Worm (Caenorhabditis elegans): ENCODE results near the gene sdz-33.
A peak's percentile ranks its signal among the peaks of the same experiment; 100 is the strongest.

Gene sdz-33

DNA sequence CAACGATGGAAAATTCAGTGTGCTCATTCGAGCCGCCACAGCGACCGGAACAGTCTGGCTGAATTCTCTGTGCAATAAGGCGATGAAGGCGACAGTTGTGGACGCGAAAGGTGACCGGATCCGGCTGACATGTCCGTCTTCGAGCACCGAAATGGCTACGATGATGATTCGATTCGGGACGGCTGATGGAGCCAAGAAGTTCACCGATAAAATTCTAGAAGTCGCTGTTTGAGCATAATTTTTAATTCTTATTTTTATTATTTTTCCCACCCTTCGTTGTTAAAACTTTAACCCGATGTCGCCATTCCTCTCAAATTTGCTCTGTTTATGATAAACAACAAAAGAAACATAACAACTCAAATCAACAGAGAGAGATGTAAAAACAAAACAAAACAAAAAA is 10.2 kb downstream of the sdz-33 start:
- TF ChIP-seq nhr-25 (tag; optimal IDR thresholded peaks at IDR 0.05) (no peak), nhr-6 (tag; optimal IDR thresholded peaks at IDR 0.05) (no peak), mab-5 (tag; optimal IDR thresholded peaks at IDR 0.05) (no peak), snpc-4 (tag; optimal IDR thresholded peaks at IDR 0.05) (no peak), crh-2 (tag; optimal IDR thresholded peaks at IDR 0.05) (no peak), unc-39 (tag; optimal IDR thresholded peaks at IDR 0.05) (no peak), Y55F3AM.14 (GFP tag; optimal IDR thresholded peaks at IDR 0.05) (no peak), nhr-77 (tag; optimal IDR thresholded peaks at IDR 0.05) (no peak), lin-11 (tag; optimal IDR thresholded peaks at IDR 0.05) (no peak), sma-3 (GFP tag; optimal IDR thresholded peaks at IDR 0.05) (no peak), ZK546.5 (tag; optimal IDR thresholded peaks at IDR 0.05) (no peak), gmeb-1 (tag; optimal IDR thresholded peaks at IDR 0.05) (no peak), nhr-11 (tag; optimal IDR thresholded peaks at IDR 0.05) (no peak), F13H6.1 (tag; optimal IDR thresholded peaks at IDR 0.05) (no peak), dmd-4 (tag; optimal IDR thresholded peaks at IDR 0.05) (no peak), sma-9 (GFP tag; optimal IDR thresholded peaks at IDR 0.05) (no peak), sma-9 (tag; optimal IDR thresholded peaks at IDR 0.05) (no peak), nhr-21 (tag; optimal IDR thresholded peaks at IDR 0.05) (no peak), nhr-129 (tag; optimal IDR thresholded peaks at IDR 0.05) (no peak), ama-1 (optimal IDR thresholded peaks at IDR 0.05) (no peak)

DNA sequence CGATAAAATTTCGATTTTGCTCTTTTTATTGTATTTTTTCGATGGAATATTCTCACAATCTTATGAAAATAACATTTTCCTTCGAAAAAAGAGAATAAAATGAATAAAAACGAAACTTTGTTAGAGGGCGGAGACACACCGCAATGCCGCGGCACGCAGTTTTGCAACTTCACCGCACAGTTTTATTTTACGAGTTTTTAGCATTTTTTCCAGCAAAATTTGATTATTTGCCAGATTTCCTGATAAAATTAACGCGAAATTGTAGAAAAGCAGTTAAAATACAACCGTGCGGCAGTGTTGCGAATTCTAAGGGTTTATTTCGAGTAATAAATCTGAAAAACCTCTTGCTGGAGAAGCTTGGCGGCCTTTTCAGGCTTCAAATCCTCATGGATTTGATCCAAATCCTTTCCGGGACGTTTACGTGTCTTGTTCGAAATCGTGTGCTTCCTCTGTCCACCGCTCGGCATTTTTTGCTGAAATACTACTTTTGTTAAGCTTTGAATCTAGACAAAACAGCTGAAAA is 11.0 kb downstream of the sdz-33 start, which contains the start of gene znf-593:
znf-593 (minus strand) TSS at position 473 of the 523 bp plus-strand sequence.
- TF ChIP-seq unc-55 (GFP tag; optimal IDR thresholded peaks at IDR 0.05) (peak; percentile 3), gmeb-1 (tag; optimal IDR thresholded peaks at IDR 0.05) (no peak), fos-1 (tag; optimal IDR thresholded peaks at IDR 0.05) (no peak), nhr-10 (tag; optimal IDR thresholded peaks at IDR 0.05) (no peak), nhr-77 (tag; optimal IDR thresholded peaks at IDR 0.05) (no peak), ceh-16 (tag; optimal IDR thresholded peaks at IDR 0.05) (no peak), blmp-1 (tag; optimal IDR thresholded peaks at IDR 0.05; ENCODE audit: insufficient read depth) (no peak), sem-4 (tag; optimal IDR thresholded peaks at IDR 0.05) (peak; percentile 29), elt-1 (tag; optimal IDR thresholded peaks at IDR 0.05) (no peak), peb-1 (tag; optimal IDR thresholded peaks at IDR 0.05) (no peak), lin-13 (GFP tag; optimal IDR thresholded peaks at IDR 0.05) (no peak), alr-1 (tag; optimal IDR thresholded peaks at IDR 0.05) (no peak), unc-39 (tag; optimal IDR thresholded peaks at IDR 0.05) (no peak), mab-5 (tag; optimal IDR thresholded peaks at IDR 0.05) (no peak), lsy-2 (tag; optimal IDR thresholded peaks at IDR 0.05) (peak in 1 of 2 experiments; percentile 34), nhr-25 (tag; optimal IDR thresholded peaks at IDR 0.05) (peak; percentile 24), C34F6.9 (tag; optimal IDR thresholded peaks at IDR 0.05) (no peak)

DNA sequence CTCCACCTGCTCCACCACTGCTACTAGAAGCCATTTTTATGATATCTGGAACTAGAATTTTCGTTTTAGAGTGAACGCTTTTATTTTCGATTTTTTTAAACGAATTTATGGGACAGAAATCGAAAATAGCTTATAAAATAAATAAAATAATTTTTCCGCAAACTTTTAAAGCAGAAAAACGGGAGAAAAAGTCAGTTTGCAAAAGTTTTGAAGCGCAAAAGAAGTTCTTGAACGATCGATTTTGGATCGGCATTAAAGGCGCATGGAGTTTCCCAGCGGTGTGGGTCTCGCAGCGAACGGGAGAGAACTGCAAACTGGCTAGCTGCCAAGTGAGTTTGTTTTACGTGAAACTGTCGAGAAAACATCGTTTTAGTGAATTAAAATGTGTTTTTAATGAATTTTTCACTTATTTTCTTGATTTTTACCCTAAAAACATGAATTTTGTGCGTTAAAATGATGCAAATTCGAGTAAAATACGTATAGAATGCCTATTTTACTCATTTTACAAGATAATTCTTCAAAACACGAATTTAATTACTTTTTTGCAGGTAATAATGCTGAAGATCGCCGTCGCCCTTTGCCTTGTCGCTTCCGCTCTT is 13.0 kb downstream of the sdz-33 start, which contains the start of the genes ccf-1 and trap-4:
ccf-1 (minus strand) TSS at position 51 of the 599 bp plus-strand sequence.
trap-4 (plus strand) TSS at position 549 of the 599 bp plus-strand sequence.
- TF ChIP-seq gmeb-1 (tag; optimal IDR thresholded peaks at IDR 0.05) (peak; percentile 48), elt-3 (tag; optimal IDR thresholded peaks at IDR 0.05) (no peak), fos-1 (tag; optimal IDR thresholded peaks at IDR 0.05) (peak; percentile 30), nhr-10 (tag; optimal IDR thresholded peaks at IDR 0.05) (no peak), lin-11 (tag; optimal IDR thresholded peaks at IDR 0.05) (peak; percentile 45), egl-27 (tag; optimal IDR thresholded peaks at IDR 0.05) (no peak), dmd-4 (tag; optimal IDR thresholded peaks at IDR 0.05) (no peak), ztf-4 (tag; optimal IDR thresholded peaks at IDR 0.05) (peak; percentile 52), nhr-129 (tag; optimal IDR thresholded peaks at IDR 0.05) (peak; percentile 58), blmp-1 (tag; optimal IDR thresholded peaks at IDR 0.05; ENCODE audit: insufficient read depth) (no peak), nhr-21 (tag; optimal IDR thresholded peaks at IDR 0.05) (peak; percentile 38), nhr-237 (tag; optimal IDR thresholded peaks at IDR 0.05) (no peak), C34F6.9 (tag; optimal IDR thresholded peaks at IDR 0.05) (peak; percentile 68), ztf-11 (tag; optimal IDR thresholded peaks at IDR 0.05) (no peak), aly-2 (tag; optimal IDR thresholded peaks at IDR 0.05) (no peak), unc-39 (tag; optimal IDR thresholded peaks at IDR 0.05) (no peak), nhr-25 (tag; optimal IDR thresholded peaks at IDR 0.05) (peak; percentile 34), snpc-4 (tag; optimal IDR thresholded peaks at IDR 0.05) (no peak), nhr-12 (tag; optimal IDR thresholded peaks at IDR 0.05) (no peak), ama-1 (optimal IDR thresholded peaks at IDR 0.05) (no peak), lin-39 (tag; optimal IDR thresholded peaks at IDR 0.05) (no peak), F13H6.1 (tag; optimal IDR thresholded peaks at IDR 0.05) (peak; percentile 16), nhr-23 (tag; optimal IDR thresholded peaks at IDR 0.05) (no peak), nhr-11 (tag; optimal IDR thresholded peaks at IDR 0.05) (no peak), sma-9 (GFP tag; optimal IDR thresholded peaks at IDR 0.05) (peak; percentile 6), sma-9 (tag; optimal IDR thresholded peaks at IDR 0.05) (no peak), elt-1 (tag; optimal IDR thresholded peaks at IDR 0.05) (no peak), ztf-1 (GFP tag; conservative IDR thresholded peaks at IDR 0.05) (no peak), peb-1 (tag; optimal IDR thresholded peaks at IDR 0.05) (no peak), unc-55 (GFP tag; optimal IDR thresholded peaks at IDR 0.05) (peak; percentile 80), ZK546.5 (tag; optimal IDR thresholded peaks at IDR 0.05) (no peak), crh-2 (tag; optimal IDR thresholded peaks at IDR 0.05) (peak; percentile 65), Y55F3AM.14 (GFP tag; optimal IDR thresholded peaks at IDR 0.05) (no peak), nhr-77 (tag; optimal IDR thresholded peaks at IDR 0.05) (no peak), skn-1 (tag; optimal IDR thresholded peaks at IDR 0.05) (peak; percentile 25), zag-1 (tag; optimal IDR thresholded peaks at IDR 0.05) (no peak), ceh-16 (tag; optimal IDR thresholded peaks at IDR 0.05) (no peak), lin-13 (GFP tag; optimal IDR thresholded peaks at IDR 0.05) (peak; percentile 40), lsy-2 (tag; optimal IDR thresholded peaks at IDR 0.05) (peak; percentile 31 to 85), nhr-6 (tag; optimal IDR thresholded peaks at IDR 0.05) (no peak), R02D3.7 (tag; optimal IDR thresholded peaks at IDR 0.05) (no peak)
